Fruit fly (Drosophila melanogaster): ENCODE data around the gene alphaTub84B.

The alphaTub84B gene

dm6 chr3R:7054286-7054685 is 32.1 kb upstream of the alphaTub84B start, which contains the start of gene CG1979:
CG1979 (plus strand) TSS chr3R:7054586.
- TF ChIP-seq CG7101 (tag; optimal IDR thresholded peaks at IDR 0.05) (no peak), ovo (GFP tag; optimal IDR thresholded peaks at IDR 0.05) (no peak), cic (GFP tag; optimal IDR thresholded peaks at IDR 0.05) (no peak), tj (GFP tag; optimal IDR thresholded peaks at IDR 0.05) (no peak), Clk (GFP tag; optimal IDR thresholded peaks at IDR 0.05) (no peak), Hr96 (GFP tag; optimal IDR thresholded peaks at IDR 0.05) (no peak), cnc (optimal IDR thresholded peaks at IDR 0.05) (no peak), CG5204 (GFP tag; optimal IDR thresholded peaks at IDR 0.05) (no peak), CG14711 (tag; optimal IDR thresholded peaks at IDR 0.05) (no peak), pad (GFP tag; optimal IDR thresholded peaks at IDR 0.05) (no peak), bab1 (GFP tag; optimal IDR thresholded peaks at IDR 0.05) (no peak), Crg-1 (GFP tag; optimal IDR thresholded peaks at IDR 0.05) (no peak), CG11617 (GFP tag; optimal IDR thresholded peaks at IDR 0.05) (no peak), Mnt (GFP tag; optimal IDR thresholded peaks at IDR 0.05) (no peak), toe (GFP tag; optimal IDR thresholded peaks at IDR 0.05) (no peak), CG12768 (GFP tag; optimal IDR thresholded peaks at IDR 0.05) (no peak), CG33017 (tag; optimal IDR thresholded peaks at IDR 0.05) (no peak), CG1620 (GFP tag; optimal IDR thresholded peaks at IDR 0.05) (no peak), kay (GFP tag; ENCODE audit: borderline replicate concordance) (no peak), CG7045 (GFP tag; optimal IDR thresholded peaks at IDR 0.05) (no peak)

dm6 chr3R:7058017-7058416 is 28.4 kb upstream of the alphaTub84B start:
- TF ChIP-seq kay (GFP tag; ENCODE audit: borderline replicate concordance), result no peak
- TF ChIP-seq toe (GFP tag; optimal IDR thresholded peaks at IDR 0.05), result no peak
- TF ChIP-seq CG11617 (GFP tag; optimal IDR thresholded peaks at IDR 0.05), result no peak
- TF ChIP-seq cic (GFP tag; optimal IDR thresholded peaks at IDR 0.05), result peak; percentile 49
- no peak for TF ChIP-seq cnc (optimal IDR thresholded peaks at IDR 0.05)

- TF ChIP-seq cic (GFP tag; optimal IDR thresholded peaks at IDR 0.05), result no peak
- no peak for TF ChIP-seq CG11617 (GFP tag; optimal IDR thresholded peaks at IDR 0.05)
- TF ChIP-seq Hr96 (GFP tag; optimal IDR thresholded peaks at IDR 0.05), result no peak
- TF ChIP-seq CG12768 (GFP tag; optimal IDR thresholded peaks at IDR 0.05), result no peak
- TF ChIP-seq kay (GFP tag; ENCODE audit: borderline replicate concordance), result no peak
- no peak for TF ChIP-seq CG33017 (tag; optimal IDR thresholded peaks at IDR 0.05)
- TF ChIP-seq Mnt (GFP tag; optimal IDR thresholded peaks at IDR 0.05), result no peak
These were observed 27.4 kb upstream of the alphaTub84B start, which contains the start of gene dj for dm6 chr3R:7059015-7059414. dj (plus strand) TSS chr3R:7059315.

dm6 chr3R:7060467-7060866 is 25.9 kb upstream of the alphaTub84B start, which contains the start of gene djl:
djl (plus strand) TSS chr3R:7060767.
- TF ChIP-seq CG7101 (tag; optimal IDR thresholded peaks at IDR 0.05) (no peak), Crg-1 (GFP tag; optimal IDR thresholded peaks at IDR 0.05) (no peak), pad (GFP tag; optimal IDR thresholded peaks at IDR 0.05) (no peak), CG5204 (GFP tag; optimal IDR thresholded peaks at IDR 0.05) (no peak), Hr96 (GFP tag; optimal IDR thresholded peaks at IDR 0.05) (no peak), Clk (GFP tag; optimal IDR thresholded peaks at IDR 0.05) (no peak), bab1 (GFP tag; optimal IDR thresholded peaks at IDR 0.05) (no peak), CG11617 (GFP tag; optimal IDR thresholded peaks at IDR 0.05) (no peak), cic (GFP tag; optimal IDR thresholded peaks at IDR 0.05) (no peak), CG33017 (tag; optimal IDR thresholded peaks at IDR 0.05) (no peak), CG14711 (tag; optimal IDR thresholded peaks at IDR 0.05) (no peak), tj (GFP tag; optimal IDR thresholded peaks at IDR 0.05) (no peak), cnc (optimal IDR thresholded peaks at IDR 0.05) (no peak), CG7045 (GFP tag; optimal IDR thresholded peaks at IDR 0.05) (no peak), Mnt (GFP tag; optimal IDR thresholded peaks at IDR 0.05) (no peak)

dm6 chr3R:7061875-7062274 is 24.5 kb upstream of the alphaTub84B start, which contains the start of gene Mst84B:
Mst84B (plus strand) TSS chr3R:7062175.
- TF ChIP-seq CG11617 (GFP tag; optimal IDR thresholded peaks at IDR 0.05), result no peak
- no peak for TF ChIP-seq cic (GFP tag; optimal IDR thresholded peaks at IDR 0.05)
- no peak for TF ChIP-seq bab1 (GFP tag; optimal IDR thresholded peaks at IDR 0.05)
- no peak for TF ChIP-seq Mnt (GFP tag; optimal IDR thresholded peaks at IDR 0.05)

dm6 chr3R:7066267-7066666 is 20.1 kb upstream of the alphaTub84B start:
- no peak for TF ChIP-seq pad (GFP tag; optimal IDR thresholded peaks at IDR 0.05)
- TF ChIP-seq CG33017 (tag; optimal IDR thresholded peaks at IDR 0.05), result no peak
- TF ChIP-seq tj (GFP tag; optimal IDR thresholded peaks at IDR 0.05), result no peak
- peak; percentile 82 for TF ChIP-seq kay (GFP tag; ENCODE audit: borderline replicate concordance)

dm6 chr3R:7067092-7067491 is 19.3 kb upstream of the alphaTub84B start, which contains the start of the genes CG1105 and CG1965:
CG1105 (minus strand) TSS chr3R:7067136.
CG1965 (plus strand) TSS chr3R:7067401.
- TF ChIP-seq cnc (optimal IDR thresholded peaks at IDR 0.05) (no peak), ovo (GFP tag; optimal IDR thresholded peaks at IDR 0.05) (peak; percentile 75), CG14711 (tag; optimal IDR thresholded peaks at IDR 0.05) (peak; percentile 80), Crg-1 (GFP tag; optimal IDR thresholded peaks at IDR 0.05) (peak; percentile 79), CG12768 (GFP tag; optimal IDR thresholded peaks at IDR 0.05) (peak; percentile 77), cic (GFP tag; optimal IDR thresholded peaks at IDR 0.05) (peak; percentile 59), CG33017 (tag; optimal IDR thresholded peaks at IDR 0.05) (peak; percentile 74), tj (GFP tag; optimal IDR thresholded peaks at IDR 0.05) (peak; percentile 69), toe (GFP tag; optimal IDR thresholded peaks at IDR 0.05) (peak; percentile 95), bab1 (GFP tag; optimal IDR thresholded peaks at IDR 0.05) (peak; percentile 91), CG11617 (GFP tag; optimal IDR thresholded peaks at IDR 0.05) (peak; percentile 80), Clk (GFP tag; optimal IDR thresholded peaks at IDR 0.05) (peak; percentile 83), kay (GFP tag; ENCODE audit: borderline replicate concordance) (peak; percentile 88), pad (GFP tag; optimal IDR thresholded peaks at IDR 0.05) (peak; percentile 66), CG1620 (GFP tag; optimal IDR thresholded peaks at IDR 0.05) (peak; percentile 94), Mnt (GFP tag; optimal IDR thresholded peaks at IDR 0.05) (peak; percentile 87), CG5204 (GFP tag; optimal IDR thresholded peaks at IDR 0.05) (peak; percentile 90), Hr96 (GFP tag; optimal IDR thresholded peaks at IDR 0.05) (peak; percentile 89), CG7045 (GFP tag; optimal IDR thresholded peaks at IDR 0.05) (peak; percentile 85), CG7101 (tag; optimal IDR thresholded peaks at IDR 0.05) (peak; percentile 88)
